Worm (Caenorhabditis elegans) whole organism, young adult: ENCODE data around the gene teg-1.

Source experiments
- B0019.2 ChIP-seq: fragments of 200-800 bp; sonication (Bioruptor generic); conservative IDR thresholded peaks from 2 replicates; pipeline ENCODE4 v1.3.6; 2022; ENCODE audit warnings: missing genetic modification reagents, missing genetic modification characterization, missing compliant biosample characterization
- C17E4.6 ChIP-seq: fragments of 200-800 bp; sonication (Bioruptor generic); IDR thresholded peaks from 2 replicates; pipeline ENCODE4 v1.3.6; 2022; ENCODE audit warnings: missing genetic modification reagents, missing genetic modification characterization, missing compliant biosample characterization
- F22D6.2 ChIP-seq: sonication (generic microtip); optimal IDR thresholded peaks from 2 replicates; lab custom pipeline; 2016; ENCODE audit warnings: mild to moderate bottlenecking, missing genetic modification characterization, missing compliant biosample characterization
- F23B12.7 ChIP-seq: sonication (generic microtip); optimal IDR thresholded peaks from 2 replicates; lab custom pipeline; 2017; ENCODE audit warnings: missing genetic modification characterization, mild to moderate bottlenecking, missing compliant biosample characterization, antibody characterized with exemption, moderate library complexity; ENCODE audit not compliant: insufficient read depth
- F33H1.4 ChIP-seq: fragments of 200-800 bp; sonication (Bioruptor generic); IDR thresholded peaks from 2 replicates; pipeline ENCODE4 v1.3.6; 2022; ENCODE audit warnings: missing genetic modification reagents, missing genetic modification characterization, missing compliant biosample characterization
- F37B4.10 ChIP-seq: fragments of 200-800 bp; sonication (Bioruptor generic); IDR thresholded peaks from 2 replicates; pipeline ENCODE4 v1.3.6; 2022; ENCODE audit warnings: missing genetic modification characterization, missing compliant biosample characterization
- F57A8.1 ChIP-seq: fragments of 200-800 bp; sonication (Bioruptor generic); optimal IDR thresholded peaks from 2 replicates; lab custom pipeline; 2018; ENCODE audit warnings: mild to moderate bottlenecking, missing genetic modification characterization, moderate library complexity, missing compliant biosample characterization
- K11D2.4 ChIP-seq: fragments of 200-800 bp; sonication (Bioruptor generic); IDR thresholded peaks from 2 replicates; pipeline ENCODE4 v1.3.6; 2022; ENCODE audit warnings: missing genetic modification reagents, missing genetic modification characterization, missing compliant biosample characterization
- T07F8.4 ChIP-seq: sonication (generic microtip); optimal IDR thresholded peaks from 2 replicates; lab custom pipeline; 2016; ENCODE audit warnings: mild to moderate bottlenecking, missing genetic modification characterization, moderate library complexity, missing compliant biosample characterization
- Y67H2A.10 ChIP-seq: fragments of 200-800 bp; sonication (Bioruptor generic); conservative IDR thresholded peaks from 2 replicates; pipeline ENCODE4 v1.3.6; 2022; ENCODE audit warnings: missing genetic modification reagents, missing genetic modification characterization, missing compliant biosample characterization
- Y95B8A.8 ChIP-seq: fragments of 200-800 bp; sonication (Bioruptor generic); IDR thresholded peaks from 2 replicates; pipeline ENCODE4 v1.3.6; 2022; ENCODE audit warnings: missing genetic modification reagents, missing genetic modification characterization, missing compliant biosample characterization
- ama-1 ChIP-seq, 3 experiments: fragments of 150-350 bp in 1 of 3; sonication (generic microtip) in 2 of 3; optimal IDR thresholded peaks; 2 replicates each; lab custom pipeline; 2014 to 2018; ENCODE audit warnings: missing biosample characterization in 2 of 3, missing genetic modification characterization in 2 of 3, missing genetic modification reagents in 2 of 3
- aptf-3 ChIP-seq: fragments of 200-800 bp; sonication (Bioruptor generic); IDR thresholded peaks from 2 replicates; pipeline ENCODE4 v1.3.6; 2022; ENCODE audit warnings: missing genetic modification characterization, missing compliant biosample characterization
- attf-6 ChIP-seq: fragments of 200-800 bp; sonication (Bioruptor generic); IDR thresholded peaks from 2 replicates; pipeline ENCODE4 v1.3.6; 2022; ENCODE audit warnings: missing genetic modification reagents, missing genetic modification characterization, missing compliant biosample characterization
- bed-2 ChIP-seq: fragments of 200-800 bp; sonication (Bioruptor generic); IDR thresholded peaks from 2 replicates; pipeline ENCODE4 v1.3.6; 2022; ENCODE audit warnings: missing genetic modification reagents, missing genetic modification characterization, missing compliant biosample characterization
- ceh-58 ChIP-seq: fragments of 200-800 bp; sonication (Bioruptor generic); IDR thresholded peaks from 2 replicates; pipeline ENCODE4 v1.3.6; 2022; ENCODE audit warnings: missing genetic modification characterization, missing compliant biosample characterization
- ceh-79 ChIP-seq: sonication (generic microtip); optimal IDR thresholded peaks from 2 replicates; lab custom pipeline; 2017; ENCODE audit warnings: mild to moderate bottlenecking, missing genetic modification characterization, missing compliant biosample characterization
- ceh-91 ChIP-seq: fragments of 200-800 bp; sonication (Bioruptor generic); IDR thresholded peaks from 2 replicates; pipeline ENCODE4 v1.3.6; 2022; ENCODE audit warnings: missing genetic modification reagents, missing genetic modification characterization, missing compliant biosample characterization
- dpl-1 ChIP-seq: fragments of 150-350 bp; optimal IDR thresholded peaks from 2 replicates; lab custom pipeline; 2014; ENCODE audit warnings: missing biosample characterization, missing genetic modification reagents, missing genetic modification characterization
- ekl-4 ChIP-seq: fragments of 200-800 bp; sonication (Bioruptor generic); IDR thresholded peaks from 2 replicates; pipeline ENCODE4 v1.3.6; 2022; ENCODE audit warnings: missing genetic modification reagents, missing genetic modification characterization, missing compliant biosample characterization
- hmg-20 ChIP-seq: fragments of 200-800 bp; sonication (Bioruptor generic); IDR thresholded peaks from 2 replicates; pipeline ENCODE4 v1.3.6; 2022; ENCODE audit warnings: missing genetic modification reagents, missing genetic modification characterization, missing compliant biosample characterization
- hrde-1 ChIP-seq: sonication (generic microtip); optimal IDR thresholded peaks from 2 replicates; lab custom pipeline; 2016; ENCODE audit warnings: missing genetic modification characterization, mild to moderate bottlenecking, missing compliant biosample characterization, moderate library complexity, missing genotype, missing genetic modification reagents, borderline replicate concordance
- lag-1 ChIP-seq: fragments of 200-800 bp; sonication (Bioruptor generic); IDR thresholded peaks from 2 replicates; pipeline ENCODE4 v1.3.6; 2022; ENCODE audit warnings: missing genetic modification reagents, missing genetic modification characterization, missing compliant biosample characterization
- lin-35 ChIP-seq, 3 experiments: fragments of 150-350 bp in 2 of 3; sonication (generic microtip) in 1 of 3; optimal IDR thresholded peaks; 2 replicates each; lab custom pipeline; 2014 to 2018; ENCODE audit warnings: missing biosample characterization in 3 of 3, missing genetic modification characterization in 3 of 3, missing genetic modification reagents in 3 of 3
- lin-54 ChIP-seq: fragments of 200-800 bp; sonication (Bioruptor generic); optimal IDR thresholded peaks from 2 replicates; lab custom pipeline; 2018; ENCODE audit warnings: mild to moderate bottlenecking, missing genetic modification characterization, missing compliant biosample characterization
- lsl-1 ChIP-seq: fragments of 200-800 bp; sonication (Bioruptor generic); optimal IDR thresholded peaks from 2 replicates; lab custom pipeline; 2018; ENCODE audit warnings: mild to moderate bottlenecking, missing genetic modification characterization, moderate library complexity, missing compliant biosample characterization
- madf-10 ChIP-seq: sonication (generic microtip); optimal IDR thresholded peaks from 2 replicates; lab custom pipeline; 2016; ENCODE audit warnings: mild to moderate bottlenecking, missing genetic modification characterization, missing compliant biosample characterization
- madf-3 ChIP-seq: fragments of 200-800 bp; sonication (Bioruptor generic); IDR thresholded peaks from 2 replicates; pipeline ENCODE4 v1.3.6; 2022; ENCODE audit warnings: missing genetic modification reagents, missing genetic modification characterization, missing compliant biosample characterization
- madf-6 ChIP-seq: fragments of 200-800 bp; sonication (Bioruptor generic); IDR thresholded peaks from 2 replicates; pipeline ENCODE4 v1.3.6; 2022; ENCODE audit warnings: missing genetic modification reagents, missing genetic modification characterization, missing compliant biosample characterization
- mes-4 ChIP-seq: sonication (generic microtip); optimal IDR thresholded peaks from 2 replicates; lab custom pipeline; 2016; ENCODE audit warnings: missing genotype, missing genetic modification characterization, missing compliant biosample characterization
- nfya-2 ChIP-seq: fragments of 200-800 bp; sonication (Bioruptor generic); IDR thresholded peaks from 2 replicates; pipeline ENCODE4 v1.3.6; 2022; ENCODE audit warnings: missing genetic modification reagents, missing genetic modification characterization, missing compliant biosample characterization
- nhr-179 ChIP-seq: sonication (generic microtip); optimal IDR thresholded peaks from 2 replicates; lab custom pipeline; 2016; ENCODE audit warnings: mild to moderate bottlenecking, missing genetic modification characterization, missing compliant biosample characterization
- pha-4 ChIP-seq: fragments of 150-350 bp; sonication (generic microtip); optimal IDR thresholded peaks from 2 replicates; lab custom pipeline; 2014; ENCODE audit warnings: missing biosample characterization, missing genetic modification reagents, missing genetic modification characterization
- rcor-1 ChIP-seq: fragments of 200-800 bp; sonication (Bioruptor generic); IDR thresholded peaks from 2 replicates; pipeline ENCODE4 v1.3.6; 2022; ENCODE audit warnings: missing genetic modification reagents, missing genetic modification characterization, missing compliant biosample characterization
- rpc-1 ChIP-seq, 2 experiments: fragments of 150-350 bp in 1 of 2; sonication (generic microtip) in 1 of 2; optimal IDR thresholded peaks; 2 replicates each; lab custom pipeline; 2014 to 2018; ENCODE audit warnings: missing biosample characterization in 1 of 2, missing genetic modification characterization in 1 of 2, missing genetic modification reagents in 1 of 2, missing genotype in 1 of 2
- sdz-38 ChIP-seq: sonication (generic microtip); optimal IDR thresholded peaks from 2 replicates; lab custom pipeline; 2016; ENCODE audit warnings: missing genotype, missing genetic modification characterization, missing compliant biosample characterization
- somi-1 ChIP-seq: fragments of 200-800 bp; sonication (Bioruptor generic); optimal IDR thresholded peaks from 2 replicates; lab custom pipeline; 2018; ENCODE audit warnings: mild to moderate bottlenecking, missing genetic modification characterization, missing compliant biosample characterization
- sptf-2 ChIP-seq: fragments of 200-800 bp; sonication (Bioruptor generic); optimal IDR thresholded peaks from 2 replicates; lab custom pipeline; 2018; ENCODE audit warnings: mild to moderate bottlenecking, missing genetic modification characterization, missing compliant biosample characterization
- tbp1 ChIP-seq: fragments of 200-800 bp; sonication (Bioruptor generic); optimal IDR thresholded peaks from 2 replicates; lab custom pipeline; 2018; ENCODE audit warnings: mild to moderate bottlenecking, missing genetic modification characterization, missing compliant biosample characterization
- tbx-9 ChIP-seq: sonication (generic microtip); optimal IDR thresholded peaks from 2 replicates; lab custom pipeline; 2016; ENCODE audit warnings: borderline replicate concordance, missing genetic modification characterization, inconsistent platforms, missing compliant biosample characterization
- unc-130 ChIP-seq: sonication (generic microtip); optimal IDR thresholded peaks from 2 replicates; lab custom pipeline; 2016; ENCODE audit warnings: missing genetic modification reagents, missing genetic modification characterization, missing compliant biosample characterization
- zim-3 ChIP-seq: sonication (generic microtip); optimal IDR thresholded peaks from 2 replicates; lab custom pipeline; 2017; ENCODE audit warnings: mild to moderate bottlenecking, missing genetic modification characterization, moderate library complexity, missing compliant biosample characterization
- ztf-18 ChIP-seq: sonication (generic microtip); optimal IDR thresholded peaks from 2 replicates; lab custom pipeline; 2016; ENCODE audit warnings: missing genotype, mild to moderate bottlenecking, missing genetic modification characterization, missing compliant biosample characterization
- ztf-6 ChIP-seq: fragments of 200-800 bp; sonication (Bioruptor generic); IDR thresholded peaks from 2 replicates; pipeline ENCODE4 v1.3.6; 2022; ENCODE audit warnings: missing genetic modification reagents, missing genetic modification characterization, missing compliant biosample characterization

teg-1 gene

ce11 chrIII:11317164-11317620 lies 839 bp downstream of the teg-1 start, which contains the start of gene mcm-10 (continued):
- TF ChIP-seq Y67H2A.10 (0 out of 2 replicates have a peak, but pooled peaks have one; percentile 18), F23B12.7 (peak; percentile 48), rpc-1 (optimal IDR thresholded peaks at IDR 0.05; lab: Kevin White, UChicago) (no peak), rpc-1 (tag; optimal IDR thresholded peaks at IDR 0.05; lab: Kevin White, UChicago) (no peak), nfya-2 (GFP tag; lab: Robert Waterston, UW) (no peak), F57A8.1 (GFP tag; lab: Kevin White, UChicago) (no peak), Y95B8A.8 (GFP tag; lab: Robert Waterston, UW) (no peak), hmg-20 (GFP tag; lab: Robert Waterston, UW) (no peak), madf-3 (GFP tag; lab: Robert Waterston, UW) (no peak), tbx-9 (no peak), ztf-6 (GFP tag; lab: Robert Waterston, UW) (no peak), lin-54 (GFP tag; lab: Kevin White, UChicago) (peak; percentile 72), ekl-4 (GFP tag; lab: Robert Waterston, UW) (no peak), mes-4 (tag; lab: Kevin White, UChicago) (no peak), attf-6 (GFP tag; lab: Robert Waterston, UW) (no peak), somi-1 (GFP tag; lab: Kevin White, UChicago) (no peak), lsl-1 (GFP tag; lab: Kevin White, UChicago) (peak; percentile 56), F37B4.10 (GFP tag; lab: Robert Waterston, UW) (no peak), ceh-79 (no peak), F22D6.2 (tag; lab: Kevin White, UChicago) (no peak), nhr-179 (tag; lab: Kevin White, UChicago) (no peak), bed-2 (GFP tag; lab: Robert Waterston, UW) (no peak; the same call in 1 of the 2 replicates), sptf-2 (no peak), C17E4.6 (GFP tag; lab: Robert Waterston, UW) (peak; percentile 8; the same call in 1 of the 2 replicates), unc-130 (GFP tag; lab: Kevin White, UChicago) (peak; percentile 51), pha-4 (tag; lab: Kevin White, UChicago) (no peak), sdz-38 (tag; lab: Kevin White, UChicago) (no peak), ztf-18 (peak; percentile 26), ceh-58 (GFP tag; lab: Robert Waterston, UW) (no peak), K11D2.4 (GFP tag; lab: Robert Waterston, UW) (0 out of 2 replicates have a peak, but pooled peaks have one; percentile 32), T07F8.4 (tag; lab: Kevin White, UChicago) (no peak), lin-35 (GFP tag; optimal IDR thresholded peaks at IDR 0.05; lab: Kevin White, UChicago) (peak in 1 of 3 experiments; percentile 73), rcor-1 (GFP tag; lab: Robert Waterston, UW) (no peak), tbp1 (GFP tag; lab: Kevin White, UChicago) (no peak)

- TF ChIP-seq F57A8.1 (GFP tag; lab: Kevin White, UChicago) (no peak), B0019.2 (GFP tag; lab: Robert Waterston, UW) (no peak), lsl-1 (GFP tag; lab: Kevin White, UChicago) (no peak)
Observed at ce11 chrIII:11311466-11311865, 6.6 kb downstream of the teg-1 start, which contains the start of gene rab-35. Gene rab-35, minus strand, starts transcription at chrIII:11311566.

ce11 chrIII:11290554-11290953 lies 27.5 kb downstream of the teg-1 start, which contains the start of the genes gly-9, mib-1 and smc-3:
Gene gly-9, minus strand, starts transcription at chrIII:11290580.
Gene mib-1, minus strand, starts transcription at chrIII:11290676.
Gene smc-3, plus strand, starts transcription at chrIII:11290904.
- no peak for TF ChIP-seq hrde-1
- no peak for TF ChIP-seq lag-1 (GFP tag; lab: Robert Waterston, UW)
- TF ChIP-seq F33H1.4 = peak; percentile 60
- no peak for TF ChIP-seq tbx-9
- TF ChIP-seq madf-10 (tag; lab: Kevin White, UChicago) = peak; percentile 84
- TF ChIP-seq aptf-3 (GFP tag; lab: Robert Waterston, UW) = no peak
- no peak for TF ChIP-seq zim-3 (tag; lab: Kevin White, UChicago)
- peak; percentile 42 for TF ChIP-seq ceh-91
- no peak for TF ChIP-seq F57A8.1 (GFP tag; lab: Kevin White, UChicago)
- TF ChIP-seq Y67H2A.10 = 0 out of 2 replicates have a peak, but pooled peaks have one; percentile 8
- no peak for TF ChIP-seq ama-1 (optimal IDR thresholded peaks at IDR 0.05; lab: Kevin White, UChicago)
- no peak for TF ChIP-seq ama-1 (GFP tag; optimal IDR thresholded peaks at IDR 0.05; lab: Kevin White, UChicago)
- peak; percentile 71 for TF ChIP-seq unc-130 (GFP tag; lab: Kevin White, UChicago)
- peak in 1 of 3 experiments; percentile 17 for TF ChIP-seq lin-35 (GFP tag; optimal IDR thresholded peaks at IDR 0.05; lab: Kevin White, UChicago)
- peak; percentile 59 for TF ChIP-seq dpl-1 (GFP tag; lab: Kevin White, UChicago)
- no peak for TF ChIP-seq pha-4 (tag; lab: Kevin White, UChicago)
- no peak for TF ChIP-seq ztf-18
- TF ChIP-seq madf-6 = peak; percentile 81
